Worm (Caenorhabditis elegans) whole organism, L4/young adult: ENCODE data around the gene Y44A6D.3.

Source experiments
- W03F9.2 ChIP-seq: fragments of 150-350 bp; optimal IDR thresholded peaks from 2 replicates; lab custom pipeline; 2014; ENCODE audit warnings: missing biosample characterization, missing genetic modification characterization
- him-1 ChIP-seq: sonication (generic microtip); optimal IDR thresholded peaks from 2 replicates; lab custom pipeline; 2016; ENCODE audit warnings: missing genotype, missing genetic modification reagents, missing genetic modification characterization, missing compliant biosample characterization

DNA sequence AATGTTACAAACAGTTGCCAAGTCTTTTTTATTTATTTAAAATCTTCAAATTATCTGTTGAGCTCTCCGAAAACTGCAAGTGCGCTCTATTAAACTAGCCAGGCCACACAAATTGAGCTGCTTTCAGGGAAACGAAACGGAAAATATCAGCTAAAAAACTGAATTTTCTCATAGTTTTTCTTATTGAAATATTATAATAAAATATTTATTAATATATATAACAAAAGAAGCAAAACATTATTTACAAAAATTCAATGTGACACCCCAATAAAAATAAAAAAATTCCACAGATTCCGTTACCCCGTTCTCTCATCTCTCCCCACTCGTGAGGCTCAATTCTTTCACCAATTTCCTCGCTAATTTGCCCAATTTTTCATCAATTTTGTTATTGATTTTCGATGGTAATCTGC, 40.3 kb upstream of the Y44A6D.3 start:
- no peak for TF ChIP-seq him-1
- TF ChIP-seq W03F9.2 (tag; lab: Kevin White, UChicago) = no peak
